Worm (Caenorhabditis elegans) whole organism, mixed stage, embryonic: Measurements from ENCODE around the gene ttbk-7.
"Not testable (repeated sequence)": the region's sequence is repeated elsewhere in the genome, so short reads cannot be mapped to it uniquely, and the experiment has no call there.

ENCODE experiments used
- M03D4.4 ChIP-seq: sonication (generic microtip); optimal IDR thresholded peaks from 2 replicates; lab custom pipeline; 2017; ENCODE audit warnings: mild to moderate bottlenecking, missing genetic modification characterization, missing compliant biosample characterization
- bed-3 ChIP-seq: fragments of 200-800 bp; sonication (Bioruptor generic); optimal IDR thresholded peaks from 3 replicates; lab custom pipeline; 2018; ENCODE audit warnings: mild to moderate bottlenecking, missing genetic modification characterization, moderate library complexity, missing compliant biosample characterization
- ces-1 ChIP-seq: fragments of 150-350 bp; optimal IDR thresholded peaks from 2 replicates; lab custom pipeline; 2014; ENCODE audit warnings: missing biosample characterization, missing genetic modification reagents, missing genetic modification characterization
- cnd-1 ChIP-seq: fragments of 200-800 bp; sonication (Bioruptor generic); optimal IDR thresholded peaks from 2 replicates; lab custom pipeline; 2018; ENCODE audit warnings: mild to moderate bottlenecking, missing genetic modification characterization, missing compliant biosample characterization
- drap-1 ChIP-seq: fragments of 200-800 bp; sonication (Bioruptor generic); optimal IDR thresholded peaks from 3 replicates; lab custom pipeline; 2018; ENCODE audit warnings: mild to moderate bottlenecking, missing genetic modification characterization, missing compliant biosample characterization
- elt-1 ChIP-seq: sonication (generic microtip); optimal IDR thresholded peaks from 2 replicates; lab custom pipeline; 2017; ENCODE audit warnings: missing genetic modification characterization, mild to moderate bottlenecking, missing compliant biosample characterization, antibody characterized with exemption, moderate library complexity, borderline replicate concordance; ENCODE audit not compliant: insufficient read depth
- elt-3 ChIP-seq: fragments of 150-350 bp; optimal IDR thresholded peaks from 2 replicates; lab custom pipeline; 2014; ENCODE audit warnings: missing biosample characterization, missing genetic modification characterization
- flh-1 ChIP-seq: fragments of 200-800 bp; sonication (Bioruptor generic); optimal IDR thresholded peaks from 2 replicates; lab custom pipeline; 2018; ENCODE audit warnings: mild to moderate bottlenecking, missing genetic modification characterization, moderate library complexity, missing compliant biosample characterization
- ham-2 ChIP-seq: fragments of 200-800 bp; sonication (Bioruptor generic); optimal IDR thresholded peaks from 2 replicates; lab custom pipeline; 2018; ENCODE audit warnings: mild to moderate bottlenecking, missing genetic modification characterization, missing compliant biosample characterization
- hlh-1 ChIP-seq: fragments of 150-350 bp; optimal IDR thresholded peaks from 2 replicates; lab custom pipeline; 2014; ENCODE audit warnings: missing biosample characterization, missing genetic modification reagents, missing genetic modification characterization
- lin-13 ChIP-seq: fragments of 150-350 bp; optimal IDR thresholded peaks from 2 replicates; lab custom pipeline; 2014; ENCODE audit warnings: missing biosample characterization, missing genetic modification characterization
- lin-32 ChIP-seq: fragments of 200-800 bp; sonication (Bioruptor generic); optimal IDR thresholded peaks from 2 replicates; lab custom pipeline; 2018; ENCODE audit warnings: mild to moderate bottlenecking, missing genetic modification characterization, missing compliant biosample characterization
- lsy-2 ChIP-seq: fragments of 150-350 bp; optimal IDR thresholded peaks from 2 replicates; lab custom pipeline; 2014; ENCODE audit warnings: missing biosample characterization, missing genetic modification characterization
- mab-5 ChIP-seq: fragments of 150-350 bp; optimal IDR thresholded peaks from 2 replicates; lab custom pipeline; 2014; ENCODE audit warnings: missing biosample characterization, missing genetic modification characterization
- mep-1 ChIP-seq: fragments of 150-350 bp; optimal IDR thresholded peaks from 2 replicates; lab custom pipeline; 2017; ENCODE audit warnings: missing biosample characterization, missing genetic modification reagents, missing genetic modification characterization, inconsistent platforms
- mls-2 ChIP-seq: sonication (generic microtip); optimal IDR thresholded peaks from 2 replicates; lab custom pipeline; 2016; ENCODE audit warnings: mild to moderate bottlenecking, missing genetic modification characterization, moderate library complexity, missing compliant biosample characterization
- nhr-12 ChIP-seq: fragments of 150-350 bp; optimal IDR thresholded peaks from 2 replicates; lab custom pipeline; 2014; ENCODE audit warnings: missing biosample characterization, missing genetic modification characterization
- nhr-2 ChIP-seq: fragments of 150-350 bp; optimal IDR thresholded peaks from 2 replicates; lab custom pipeline; 2014; ENCODE audit warnings: missing biosample characterization, missing genetic modification characterization
- nhr-237 ChIP-seq: fragments of 150-350 bp; optimal IDR thresholded peaks from 2 replicates; lab custom pipeline; 2014; ENCODE audit warnings: missing biosample characterization, missing genetic modification characterization
- nhr-28 ChIP-seq: fragments of 150-350 bp; optimal IDR thresholded peaks from 2 replicates; lab custom pipeline; 2014; ENCODE audit warnings: missing biosample characterization, missing genetic modification characterization
- nhr-76 ChIP-seq: sonication (generic microtip); optimal IDR thresholded peaks from 2 replicates; lab custom pipeline; 2017; ENCODE audit warnings: missing biosample characterization, missing genetic modification characterization
- pha-4 ChIP-seq: fragments of 150-350 bp; optimal IDR thresholded peaks from 2 replicates; lab custom pipeline; 2018; ENCODE audit warnings: missing biosample characterization, missing genetic modification reagents, missing genetic modification characterization
- sem-2 ChIP-seq: fragments of 200-800 bp; sonication (Bioruptor generic); optimal IDR thresholded peaks from 2 replicates; lab custom pipeline; 2018; ENCODE audit warnings: mild to moderate bottlenecking, missing genetic modification characterization, missing compliant biosample characterization
- snpc-4 ChIP-seq: fragments of 150-350 bp; optimal IDR thresholded peaks from 2 replicates; lab custom pipeline; 2014; ENCODE audit warnings: missing biosample characterization, missing genetic modification characterization
- sptf-1 ChIP-seq: sonication (generic microtip); optimal IDR thresholded peaks from 2 replicates; lab custom pipeline; 2017; ENCODE audit warnings: mild to moderate bottlenecking, missing genetic modification characterization, moderate library complexity, missing compliant biosample characterization
- tbx-8 ChIP-seq: fragments of 200-800 bp; sonication (Bioruptor generic); optimal IDR thresholded peaks from 2 replicates; lab custom pipeline; 2018; ENCODE audit warnings: mild to moderate bottlenecking, missing genetic modification characterization, moderate library complexity, missing compliant biosample characterization
- unc-39 ChIP-seq: fragments of 150-350 bp; optimal IDR thresholded peaks from 2 replicates; lab custom pipeline; 2014; ENCODE audit warnings: missing biosample characterization, missing genetic modification characterization
- unc-62 ChIP-seq: fragments of 150-350 bp; optimal IDR thresholded peaks from 2 replicates; lab custom pipeline; 2014; ENCODE audit warnings: missing biosample characterization, missing genetic modification reagents, missing genetic modification characterization
- ztf-11 ChIP-seq: fragments of 150-350 bp; optimal IDR thresholded peaks from 2 replicates; lab custom pipeline; 2014; ENCODE audit warnings: missing biosample characterization, missing genetic modification characterization

Gene ttbk-7

ce11 chrV:12867997-12868396 lies 27.7 kb downstream of the ttbk-7 start, which contains the start of gene nspg-1:
TSS of gene nspg-1 (minus strand) at chrV:12868097.
- TF ChIP-seq nhr-2 (tag; lab: Kevin White, UChicago): no peak
- no peak for TF ChIP-seq nhr-76 (tag; lab: Kevin White, UChicago)
- TF ChIP-seq nhr-237: no peak
- no peak for TF ChIP-seq elt-3 (tag; lab: Kevin White, UChicago)
- TF ChIP-seq ces-1: no peak
- no peak for TF ChIP-seq tbx-8 (GFP tag; lab: Kevin White, UChicago)
- TF ChIP-seq lin-13 (tag; lab: Kevin White, UChicago): no peak
- TF ChIP-seq ztf-11 (tag; lab: Kevin White, UChicago): no peak
- TF ChIP-seq snpc-4 (tag; lab: Kevin White, UChicago): no peak
- TF ChIP-seq bed-3: no peak
- TF ChIP-seq sem-2: no peak
- TF ChIP-seq lin-32: no peak
- no peak for TF ChIP-seq lsy-2 (tag; lab: Kevin White, UChicago)
- TF ChIP-seq flh-1: no peak
- no peak for TF ChIP-seq drap-1 (GFP tag; lab: Kevin White, UChicago)
- TF ChIP-seq hlh-1 (tag; lab: Kevin White, UChicago): no peak
- TF ChIP-seq unc-39 (tag; lab: Kevin White, UChicago): no peak
- TF ChIP-seq cnd-1 (tag; lab: Kevin White, UChicago): no peak

- not testable (repeated sequence) for TF ChIP-seq nhr-2, elt-3, elt-1 (tag; lab: Kevin White, UChicago)
Measured at ce11 chrV:12865615-12866014, 30.1 kb downstream of the ttbk-7 start, which contains the start of gene T07F10.5. TSS of gene T07F10.5 (plus strand) at chrV:12865915.

- TF ChIP-seq elt-3 (tag; lab: Kevin White, UChicago): no peak
- no peak for TF ChIP-seq elt-1 (tag; lab: Kevin White, UChicago)
- no peak for TF ChIP-seq lin-32
- TF ChIP-seq unc-62 (GFP tag; lab: Kevin White, UChicago): no peak
- no peak for TF ChIP-seq tbx-8 (GFP tag; lab: Kevin White, UChicago)
- no peak for TF ChIP-seq pha-4 (tag; lab: Kevin White, UChicago)
- TF ChIP-seq flh-1: no peak
- TF ChIP-seq nhr-28 (tag; lab: Kevin White, UChicago): no peak
Measured at ce11 chrV:12859144-12859543, 36.5 kb downstream of the ttbk-7 start, which contains the start of gene anp-1. TSS of gene anp-1 (plus strand) at chrV:12859444.

- TF ChIP-seq mab-5 (tag; lab: Kevin White, UChicago) (no peak), sem-2 (no peak), pha-4 (tag; lab: Kevin White, UChicago) (no peak), unc-39 (tag; lab: Kevin White, UChicago) (no peak)
Measured at ce11 chrV:12854766-12855165, 40.9 kb downstream of the ttbk-7 start, which contains the start of gene C44H9.7. TSS of gene C44H9.7 (minus strand) at chrV:12854866.

ce11 chrV:12852355-12852754 lies 43.3 kb downstream of the ttbk-7 start:
- TF ChIP-seq lin-32 (no peak), drap-1 (GFP tag; lab: Kevin White, UChicago) (no peak), elt-3 (tag; lab: Kevin White, UChicago) (no peak), nhr-76 (tag; lab: Kevin White, UChicago) (no peak), mep-1 (tag; lab: Kevin White, UChicago) (no peak), nhr-237 (no peak), sptf-1 (no peak), unc-39 (tag; lab: Kevin White, UChicago) (no peak), tbx-8 (GFP tag; lab: Kevin White, UChicago) (no peak), mab-5 (tag; lab: Kevin White, UChicago) (no peak), cnd-1 (tag; lab: Kevin White, UChicago) (no peak), M03D4.4 (tag; lab: Kevin White, UChicago) (no peak), nhr-12 (tag; lab: Kevin White, UChicago) (no peak), mls-2 (tag; lab: Kevin White, UChicago) (no peak), ham-2 (GFP tag; lab: Kevin White, UChicago) (no peak), hlh-1 (tag; lab: Kevin White, UChicago) (no peak)

- TF ChIP-seq nhr-2 (tag; lab: Kevin White, UChicago): no peak
- no peak for TF ChIP-seq snpc-4 (tag; lab: Kevin White, UChicago)
- TF ChIP-seq mep-1 (tag; lab: Kevin White, UChicago): no peak
- no peak for TF ChIP-seq M03D4.4 (tag; lab: Kevin White, UChicago)
- no peak for TF ChIP-seq unc-39 (tag; lab: Kevin White, UChicago)
Measured at ce11 chrV:12849736-12850135, 45.9 kb downstream of the ttbk-7 start, which contains the start of gene C44H9.5. TSS of gene C44H9.5 (minus strand) at chrV:12849864.
